Fruit fly (Drosophila melanogaster): ENCODE results near the gene CG15764.

dm6 chrX:5884887-5885286 is 16.0 kb downstream of the CG15764 start:
- TF ChIP-seq psq (optimal IDR thresholded peaks at IDR 0.05), result no peak
- no peak for TF ChIP-seq EcR (GFP tag; optimal IDR thresholded peaks at IDR 0.05)
- TF ChIP-seq usp (GFP tag; optimal IDR thresholded peaks at IDR 0.05), result no peak
- TF ChIP-seq pan (optimal IDR thresholded peaks at IDR 0.05), result no peak
- no peak for TF ChIP-seq Dll (optimal IDR thresholded peaks at IDR 0.05)
